Worm (Caenorhabditis elegans): Measurements from ENCODE around the gene grl-14.

grl-14 gene

DNA sequence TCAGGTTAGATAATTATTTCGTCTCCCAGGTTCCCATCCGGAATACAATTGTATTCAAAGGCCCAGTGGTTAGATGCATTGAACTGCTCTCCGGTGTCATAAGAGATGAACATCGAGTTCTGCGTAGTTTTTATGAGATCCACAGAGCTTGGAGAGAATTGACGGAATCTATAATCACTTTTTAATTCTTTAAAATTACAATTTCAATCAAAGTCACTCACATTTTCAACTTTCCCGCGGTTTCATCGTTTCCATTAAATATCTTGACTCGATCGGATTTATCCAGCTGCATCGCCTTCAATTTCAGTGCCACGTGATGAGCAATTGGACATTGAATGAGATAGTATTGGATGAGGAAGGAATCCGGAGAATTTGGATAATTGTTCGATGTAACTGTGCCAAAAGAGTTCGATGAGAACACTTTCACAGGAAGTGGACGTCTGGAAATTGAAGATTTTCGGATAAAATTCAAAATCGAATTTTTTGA, 22.4 kb downstream of the grl-14 start (continued):
- TF ChIP-seq ekl-4 (GFP tag; IDR thresholded peaks at IDR 0.05), result peak; percentile 42; the same call in 1 of the 2 replicates
- TF ChIP-seq hlh-26 (GFP tag; conservative IDR thresholded peaks at IDR 0.05), result no peak
- peak; percentile 53 for TF ChIP-seq F52B5.7 (tag; optimal IDR thresholded peaks at IDR 0.05)
- TF ChIP-seq nhr-90 (tag; optimal IDR thresholded peaks at IDR 0.05), result no peak
- no peak for TF ChIP-seq mxl-1 (tag; optimal IDR thresholded peaks at IDR 0.05)
- TF ChIP-seq lin-54 (GFP tag; optimal IDR thresholded peaks at IDR 0.05), result peak; percentile 15
- no peak for TF ChIP-seq egl-18 (GFP tag; IDR thresholded peaks at IDR 0.05)
- TF ChIP-seq Y67H2A.10 (GFP tag; conservative IDR thresholded peaks at IDR 0.05), result no peak

DNA sequence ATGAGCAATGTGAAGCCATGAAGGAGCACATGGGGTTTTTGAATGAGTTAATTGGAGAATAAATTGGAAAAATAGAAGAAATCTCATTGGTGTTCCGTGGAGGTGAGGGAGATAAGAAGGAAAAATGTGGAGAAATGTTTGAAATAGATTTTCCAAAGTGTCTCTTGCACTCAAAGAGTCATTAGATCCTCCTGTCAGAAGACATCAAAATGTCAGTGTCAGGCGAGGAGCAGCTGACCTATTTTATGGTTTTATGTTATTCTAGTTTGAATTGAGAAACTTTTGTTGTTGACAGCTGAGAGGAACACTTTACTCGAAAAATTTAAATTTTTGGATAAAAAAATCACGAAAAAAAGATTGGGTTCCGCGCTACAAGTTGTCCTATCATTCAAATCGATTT, 25.2 kb downstream of the grl-14 start, which contains the start of gene clec-264:
clec-264 (minus strand) TSS at position 122 of the 400 bp plus-strand sequence.
- no peak for TF ChIP-seq hrde-1 (tag; optimal IDR thresholded peaks at IDR 0.05; ENCODE audit: borderline replicate concordance)
- TF ChIP-seq ztf-18 (tag; optimal IDR thresholded peaks at IDR 0.05), result no peak
- TF ChIP-seq T07F8.4 (tag; optimal IDR thresholded peaks at IDR 0.05), result no peak
- no peak for TF ChIP-seq let-607 (tag; optimal IDR thresholded peaks at IDR 0.05)
- no peak for TF ChIP-seq mes-4 (tag; optimal IDR thresholded peaks at IDR 0.05)
- no peak for TF ChIP-seq K12H6.12 (tag; optimal IDR thresholded peaks at IDR 0.05)
- no peak for TF ChIP-seq sea-2 (GFP tag; IDR thresholded peaks at IDR 0.05)
- TF ChIP-seq F57A8.1 (GFP tag; optimal IDR thresholded peaks at IDR 0.05), result no peak
- no peak for TF ChIP-seq Y56A3A.18 (GFP tag; IDR thresholded peaks at IDR 0.05)
- no peak for TF ChIP-seq Y53G8AR.9 (GFP tag; conservative IDR thresholded peaks at IDR 0.05)
- no peak for TF ChIP-seq madf-10 (tag; optimal IDR thresholded peaks at IDR 0.05)
- TF ChIP-seq akir-1 (GFP tag; optimal IDR thresholded peaks at IDR 0.05), result no peak
- no peak for TF ChIP-seq Y95B8A.8 (GFP tag; IDR thresholded peaks at IDR 0.05)
- TF ChIP-seq B0035.1 (tag; optimal IDR thresholded peaks at IDR 0.05), result no peak
- TF ChIP-seq hlh-12 (tag; optimal IDR thresholded peaks at IDR 0.05), result no peak
- no peak for TF ChIP-seq D2030.7 (GFP tag; IDR thresholded peaks at IDR 0.05)
- TF ChIP-seq lir-1 (GFP tag; conservative IDR thresholded peaks at IDR 0.05), result no peak
- no peak for TF ChIP-seq zim-3 (tag; optimal IDR thresholded peaks at IDR 0.05)
- no peak for TF ChIP-seq lin-40 (tag; optimal IDR thresholded peaks at IDR 0.05)
- no peak for TF ChIP-seq him-1 (tag; optimal IDR thresholded peaks at IDR 0.05)

DNA sequence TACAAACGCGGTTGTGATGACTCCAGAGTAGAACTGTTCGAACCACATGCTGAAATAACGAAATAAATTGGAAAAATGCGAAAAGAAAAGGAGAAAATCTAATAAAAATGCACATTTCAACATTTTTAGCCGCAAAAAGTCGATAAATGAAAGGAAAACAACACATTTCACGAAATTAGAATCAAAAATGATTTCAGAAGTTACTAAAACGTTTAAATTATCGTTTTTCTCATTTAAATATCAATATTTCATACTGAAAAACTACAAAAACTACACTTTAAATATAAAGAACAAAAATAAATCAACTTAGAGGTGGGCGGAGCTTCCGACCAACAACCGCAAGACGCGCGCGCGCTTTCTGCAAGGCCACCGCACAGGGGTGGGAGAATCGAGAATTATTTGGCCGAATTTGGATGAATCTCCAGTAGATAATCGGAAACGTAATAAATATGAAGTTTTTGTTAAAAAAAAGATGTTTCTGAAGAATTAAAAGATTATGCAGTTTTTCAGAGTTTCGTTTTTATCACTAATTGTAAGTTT, 26.6 kb downstream of the grl-14 start, which contains the start of gene ndua-1:
ndua-1 (minus strand) TSS at position 51 of the 540 bp plus-strand sequence.
- no peak for TF ChIP-seq ztf-28 (GFP tag; IDR thresholded peaks at IDR 0.05)
- no peak for TF ChIP-seq let-607 (tag; optimal IDR thresholded peaks at IDR 0.05)
- TF ChIP-seq snpc-1.3 (tag; optimal IDR thresholded peaks at IDR 0.05; ENCODE audit: insufficient read depth), result peak; percentile 17
- TF ChIP-seq ama-1 (optimal IDR thresholded peaks at IDR 0.05), result no peak
- peak in 1 of 2 experiments; percentile 28 for TF ChIP-seq ama-1 (GFP tag; optimal IDR thresholded peaks at IDR 0.05)
- TF ChIP-seq egl-18 (GFP tag; IDR thresholded peaks at IDR 0.05), result no peak
- no peak for TF ChIP-seq tlf-1 (GFP tag; optimal IDR thresholded peaks at IDR 0.05)
- no peak for TF ChIP-seq F22D6.2 (tag; optimal IDR thresholded peaks at IDR 0.05)
- no peak for TF ChIP-seq ceh-79 (tag; optimal IDR thresholded peaks at IDR 0.05)
- TF ChIP-seq Y67H2A.10 (GFP tag; conservative IDR thresholded peaks at IDR 0.05), result no peak
- no peak for TF ChIP-seq ztf-18 (tag; optimal IDR thresholded peaks at IDR 0.05)
- no peak for TF ChIP-seq K11D2.4 (GFP tag; IDR thresholded peaks at IDR 0.05)
- no peak for TF ChIP-seq cebp-2 (GFP tag; IDR thresholded peaks at IDR 0.05)
- no peak for TF ChIP-seq akir-1 (GFP tag; optimal IDR thresholded peaks at IDR 0.05)
- peak; percentile 19 for TF ChIP-seq rpc-1 (optimal IDR thresholded peaks at IDR 0.05)
- TF ChIP-seq rpc-1 (tag; optimal IDR thresholded peaks at IDR 0.05), result no peak
- peak; percentile 49 for TF ChIP-seq D2030.7 (GFP tag; IDR thresholded peaks at IDR 0.05)
- no peak for TF ChIP-seq B0336.3 (GFP tag; IDR thresholded peaks at IDR 0.05)
- TF ChIP-seq ztf-26 (tag; optimal IDR thresholded peaks at IDR 0.05), result no peak
- TF ChIP-seq lir-1 (GFP tag; conservative IDR thresholded peaks at IDR 0.05), result no peak
- TF ChIP-seq egrh-3 (GFP tag; IDR thresholded peaks at IDR 0.05), result no peak
- no peak for TF ChIP-seq bed-1 (GFP tag; IDR thresholded peaks at IDR 0.05)
- no peak for TF ChIP-seq dpl-1 (GFP tag; optimal IDR thresholded peaks at IDR 0.05)
- TF ChIP-seq F23B12.7 (tag; optimal IDR thresholded peaks at IDR 0.05; ENCODE audit: insufficient read depth), result peak; percentile 50
- TF ChIP-seq him-1 (tag; optimal IDR thresholded peaks at IDR 0.05), result no peak
- no peak for TF ChIP-seq mxl-1 (tag; optimal IDR thresholded peaks at IDR 0.05)
- TF ChIP-seq mcd-1 (GFP tag; IDR thresholded peaks at IDR 0.05), result 0 out of 2 replicates have a peak, but pooled peaks have one; percentile 30

Data from whole organism, young adult.